Worm (Caenorhabditis elegans): ENCODE measurements around the gene C28A5.2.

Gene C28A5.2

DNA sequence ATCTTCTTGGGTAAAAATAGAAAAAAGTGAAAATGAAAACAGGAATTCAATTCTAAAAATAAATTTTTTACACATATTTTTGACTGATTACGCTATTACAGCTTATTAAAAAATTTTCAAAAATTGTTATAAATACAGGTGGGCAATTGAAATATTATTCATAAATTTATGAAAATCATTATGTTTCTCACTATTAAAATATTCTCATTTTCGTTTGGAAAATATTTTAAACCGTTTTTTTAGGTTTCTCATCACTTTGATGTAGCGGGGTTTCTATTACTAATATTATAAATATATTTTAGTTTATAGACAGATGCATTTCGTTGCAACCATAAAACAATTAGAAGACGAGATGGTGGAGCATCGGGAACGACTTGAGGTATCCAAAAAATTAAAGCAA is 42.2 kb downstream of the C28A5.2 start, which contains the start of gene R07E5.5:
TSS of gene R07E5.5 (plus strand) at position 301 of the 400 bp plus-strand sequence.
- TF ChIP-seq sea-2 (GFP tag; optimal IDR thresholded peaks at IDR 0.05): no peak
- no peak for TF ChIP-seq lin-15B (tag; optimal IDR thresholded peaks at IDR 0.05)
- no peak for TF ChIP-seq nhr-12 (tag; optimal IDR thresholded peaks at IDR 0.05)
- no peak for TF ChIP-seq ceh-16 (tag; optimal IDR thresholded peaks at IDR 0.05)
- TF ChIP-seq nhr-23 (tag; optimal IDR thresholded peaks at IDR 0.05): no peak
- TF ChIP-seq lsy-12 (tag; optimal IDR thresholded peaks at IDR 0.05): no peak
- no peak for TF ChIP-seq hmg-11 (tag; optimal IDR thresholded peaks at IDR 0.05)

DNA sequence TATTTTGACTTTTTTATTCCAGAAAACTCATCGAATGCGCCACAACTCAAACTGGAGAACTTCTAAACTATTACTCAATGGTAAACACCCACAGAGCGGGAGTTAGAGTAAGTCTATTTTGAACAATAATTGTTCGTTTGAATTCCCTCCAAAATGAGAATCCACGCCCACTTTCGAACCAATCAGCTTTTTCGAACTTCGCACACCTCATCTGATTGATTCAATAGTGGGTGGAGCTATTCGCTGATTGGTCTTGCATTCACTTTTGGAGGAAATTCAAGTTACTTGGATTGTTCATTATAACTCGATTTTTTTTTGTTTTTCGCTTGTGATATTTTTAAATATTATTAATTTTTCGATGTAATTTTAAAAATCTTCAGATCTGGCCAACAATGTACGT is 43.5 kb downstream of the C28A5.2 start:
- TF ChIP-seq nhr-11 (tag; optimal IDR thresholded peaks at IDR 0.05): no peak
- peak; percentile 96 for TF ChIP-seq nfya-1 (tag; optimal IDR thresholded peaks at IDR 0.05; ENCODE audit: insufficient read depth)
- no peak for TF ChIP-seq eor-1 (tag; optimal IDR thresholded peaks at IDR 0.05)
- no peak for TF ChIP-seq zag-1 (tag; optimal IDR thresholded peaks at IDR 0.05)
- no peak for TF ChIP-seq skn-1 (tag; optimal IDR thresholded peaks at IDR 0.05)

DNA sequence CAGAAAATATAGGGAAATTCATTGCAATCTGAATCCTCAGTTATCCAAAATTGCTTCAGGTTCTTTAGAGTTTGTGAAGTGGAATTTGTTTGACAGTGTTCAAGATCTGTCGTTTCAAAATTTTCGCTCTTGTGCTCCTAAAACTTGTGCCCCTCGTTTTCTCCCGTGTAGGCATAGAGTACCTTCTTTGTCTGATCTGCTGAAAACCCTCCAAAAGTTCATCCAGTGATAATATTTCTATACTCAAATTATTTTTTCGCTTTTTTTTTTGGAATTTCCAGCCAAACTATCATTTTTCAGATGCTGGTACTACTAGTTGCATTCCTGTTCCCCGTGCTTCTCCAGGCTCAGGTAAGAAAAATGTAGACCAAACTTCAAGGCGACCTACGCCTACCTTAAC is 44.8 kb downstream of the C28A5.2 start, which contains the start of gene R07E5.4:
TSS of gene R07E5.4 (plus strand) at position 301 of the 400 bp plus-strand sequence.
- TF ChIP-seq mml-1 (tag; optimal IDR thresholded peaks at IDR 0.05) (no peak), daf-12 (tag; optimal IDR thresholded peaks at IDR 0.05) (no peak), ZK546.5 (tag; optimal IDR thresholded peaks at IDR 0.05) (no peak), tbx-2 (tag; optimal IDR thresholded peaks at IDR 0.05) (no peak), nhr-43 (tag; optimal IDR thresholded peaks at IDR 0.05; ENCODE audit: poor library complexity, severe bottlenecking) (no peak), fkh-2 (tag; optimal IDR thresholded peaks at IDR 0.05) (no peak), elt-2 (tag; optimal IDR thresholded peaks at IDR 0.05) (no peak), nhr-76 (tag; optimal IDR thresholded peaks at IDR 0.05) (no peak), snpc-4 (tag; optimal IDR thresholded peaks at IDR 0.05) (no peak), pha-4 (tag; optimal IDR thresholded peaks at IDR 0.05) (no peak), nhr-67 (tag; optimal IDR thresholded peaks at IDR 0.05) (no peak), skn-1 (tag; optimal IDR thresholded peaks at IDR 0.05) (no peak), nhr-237 (tag; optimal IDR thresholded peaks at IDR 0.05) (no peak), sea-2 (GFP tag; optimal IDR thresholded peaks at IDR 0.05) (no peak), elt-3 (tag; optimal IDR thresholded peaks at IDR 0.05) (no peak), jun-1 (tag; optimal IDR thresholded peaks at IDR 0.05) (no peak), zag-1 (tag; optimal IDR thresholded peaks at IDR 0.05) (no peak), fkh-10 (GFP tag; optimal IDR thresholded peaks at IDR 0.05) (no peak), ceh-28 (tag; optimal IDR thresholded peaks at IDR 0.05) (no peak)

DNA sequence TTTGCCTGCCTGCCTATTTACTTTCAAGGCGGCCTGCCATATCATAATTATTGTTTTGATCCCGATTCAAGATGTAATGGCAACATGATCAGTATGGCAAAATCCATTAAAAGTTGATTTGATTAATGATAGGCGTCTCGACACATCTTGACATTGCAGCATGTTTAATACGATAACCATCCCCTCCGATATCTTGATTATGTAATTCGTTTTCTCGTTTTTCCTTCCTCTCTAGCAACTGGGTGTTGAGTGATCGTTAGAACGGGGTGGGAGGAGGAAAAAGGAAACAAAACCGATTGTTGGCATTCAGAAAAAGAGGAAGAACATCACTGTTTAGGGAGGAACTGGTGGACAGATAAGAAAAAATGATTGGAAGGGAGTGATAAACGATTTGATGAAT is 47.4 kb downstream of the C28A5.2 start:
- peak; percentile 67 for TF ChIP-seq elt-1 (tag; optimal IDR thresholded peaks at IDR 0.05)
- no peak for TF ChIP-seq sea-2 (GFP tag; optimal IDR thresholded peaks at IDR 0.05)

DNA sequence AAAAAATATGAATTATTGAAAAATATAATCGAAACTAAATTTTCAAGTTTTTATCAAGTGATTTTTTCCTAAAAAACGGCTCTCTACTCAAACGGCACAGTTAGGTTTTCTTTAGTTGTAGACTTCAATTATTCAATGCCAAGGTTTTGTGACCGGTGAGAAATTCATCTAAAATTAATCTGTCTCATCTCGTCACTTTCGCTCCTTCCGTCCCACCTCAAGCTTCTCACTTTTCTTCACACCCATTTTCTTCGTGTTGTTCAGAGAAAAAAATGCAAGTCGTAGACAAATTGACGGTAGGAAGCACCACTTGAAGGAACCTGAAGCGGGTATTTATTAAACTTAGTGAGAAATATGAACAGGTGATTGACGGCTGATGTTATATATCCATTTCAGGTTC is 48.0 kb downstream of the C28A5.2 start:
- TF ChIP-seq lsy-12 (tag; optimal IDR thresholded peaks at IDR 0.05) (no peak), nhr-25 (tag; optimal IDR thresholded peaks at IDR 0.05) (peak; percentile 48)

DNA sequence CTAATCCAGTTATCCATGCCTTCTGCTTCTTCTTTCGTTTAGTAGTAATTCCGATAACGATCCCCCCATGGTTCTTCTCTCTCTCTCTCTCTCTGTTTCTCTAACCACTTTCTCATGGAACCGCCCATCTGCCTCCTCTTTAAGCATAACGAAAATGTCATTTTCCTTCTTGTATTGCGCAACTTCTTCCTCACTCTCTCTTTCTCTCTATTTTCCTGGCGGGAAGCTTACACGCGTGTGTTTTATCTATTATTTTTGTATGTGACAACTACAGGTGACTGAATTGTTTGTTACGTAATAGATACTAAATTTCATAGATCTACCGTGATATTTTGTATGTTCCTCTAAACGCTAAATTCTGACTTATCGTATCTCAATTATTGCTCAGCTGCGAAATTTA is 48.9 kb downstream of the C28A5.2 start:
- peak; percentile 11 for TF ChIP-seq nhr-25 (tag; optimal IDR thresholded peaks at IDR 0.05)
- no peak for TF ChIP-seq ceh-9 (tag; optimal IDR thresholded peaks at IDR 0.05)
